Worm (Caenorhabditis elegans) whole organism, mixed stage, embryonic: ENCODE data around the gene cyn-3.

Experiments
- ces-1 ChIP-seq: fragments of 150-350 bp; optimal IDR thresholded peaks from 2 replicates; lab custom pipeline; 2014; ENCODE audit warnings: missing biosample characterization, missing genetic modification reagents, missing genetic modification characterization
- cnd-1 ChIP-seq: fragments of 200-800 bp; sonication (Bioruptor generic); optimal IDR thresholded peaks from 2 replicates; lab custom pipeline; 2018; ENCODE audit warnings: mild to moderate bottlenecking, missing genetic modification characterization, missing compliant biosample characterization
- elt-3 ChIP-seq: fragments of 150-350 bp; optimal IDR thresholded peaks from 2 replicates; lab custom pipeline; 2014; ENCODE audit warnings: missing biosample characterization, missing genetic modification characterization
- hlh-1 ChIP-seq: fragments of 150-350 bp; optimal IDR thresholded peaks from 2 replicates; lab custom pipeline; 2014; ENCODE audit warnings: missing biosample characterization, missing genetic modification reagents, missing genetic modification characterization
- lin-13 ChIP-seq: fragments of 150-350 bp; optimal IDR thresholded peaks from 2 replicates; lab custom pipeline; 2014; ENCODE audit warnings: missing biosample characterization, missing genetic modification characterization
- lin-32 ChIP-seq: fragments of 200-800 bp; sonication (Bioruptor generic); optimal IDR thresholded peaks from 2 replicates; lab custom pipeline; 2018; ENCODE audit warnings: mild to moderate bottlenecking, missing genetic modification characterization, missing compliant biosample characterization
- mep-1 ChIP-seq: fragments of 150-350 bp; optimal IDR thresholded peaks from 2 replicates; lab custom pipeline; 2017; ENCODE audit warnings: missing biosample characterization, missing genetic modification reagents, missing genetic modification characterization, inconsistent platforms
- nhr-12 ChIP-seq: fragments of 150-350 bp; optimal IDR thresholded peaks from 2 replicates; lab custom pipeline; 2014; ENCODE audit warnings: missing biosample characterization, missing genetic modification characterization
- nhr-237 ChIP-seq: fragments of 150-350 bp; optimal IDR thresholded peaks from 2 replicates; lab custom pipeline; 2014; ENCODE audit warnings: missing biosample characterization, missing genetic modification characterization
- nhr-28 ChIP-seq: fragments of 150-350 bp; optimal IDR thresholded peaks from 2 replicates; lab custom pipeline; 2014; ENCODE audit warnings: missing biosample characterization, missing genetic modification characterization
- nhr-76 ChIP-seq: sonication (generic microtip); optimal IDR thresholded peaks from 2 replicates; lab custom pipeline; 2017; ENCODE audit warnings: missing biosample characterization, missing genetic modification characterization
- snpc-4 ChIP-seq: fragments of 150-350 bp; optimal IDR thresholded peaks from 2 replicates; lab custom pipeline; 2014; ENCODE audit warnings: missing biosample characterization, missing genetic modification characterization
- tbx-8 ChIP-seq: fragments of 200-800 bp; sonication (Bioruptor generic); optimal IDR thresholded peaks from 2 replicates; lab custom pipeline; 2018; ENCODE audit warnings: mild to moderate bottlenecking, missing genetic modification characterization, moderate library complexity, missing compliant biosample characterization

- TF ChIP-seq nhr-76 (no peak), cnd-1 (tag; lab: Kevin White, UChicago) (no peak), ces-1 (GFP tag; lab: Kevin White, UChicago) (no peak), elt-3 (tag; lab: Kevin White, UChicago) (no peak), tbx-8 (GFP tag; lab: Kevin White, UChicago) (no peak), hlh-1 (tag; lab: Kevin White, UChicago) (no peak), snpc-4 (tag; lab: Kevin White, UChicago) (no peak), nhr-237 (tag; lab: Kevin White, UChicago) (no peak), lin-13 (tag; lab: Kevin White, UChicago) (no peak), nhr-12 (tag; lab: Kevin White, UChicago) (no peak), lin-32 (GFP tag; lab: Kevin White, UChicago) (no peak), mep-1 (no peak), nhr-28 (tag; lab: Kevin White, UChicago) (no peak)
Observed at ce11 chrV:15186259-15186927, 3.3 kb upstream of the cyn-3 start, which contains the start of gene Y75B12B.3.
